Fruit fly (Drosophila melanogaster) whole organism, wandering third instar larva: ENCODE data around the gene CtsL4.

Experiments
- Dif ChIP-seq: fragments of 200-275, 200-300 bp; sonication (Bioruptor generic); optimal IDR thresholded peaks from 2 replicates; lab custom pipeline; 2018; ENCODE audit warnings: missing biosample characterization, missing genetic modification characterization; ENCODE audit not compliant: partially characterized antibody
- GATAd ChIP-seq: sonication (Bioruptor generic); optimal IDR thresholded peaks from 2 replicates; lab custom pipeline; 2016; ENCODE audit warnings: missing biosample characterization, missing genetic modification characterization
- Hnf4 ChIP-seq: fragments of 200-800 bp; sonication (Bioruptor generic); optimal IDR thresholded peaks from 2 replicates; lab custom pipeline; 2016; ENCODE audit warnings: missing biosample characterization, mild to moderate bottlenecking, missing genetic modification characterization
- Hr78 ChIP-seq: fragments of >200 bp; optimal IDR thresholded peaks from 2 replicates; lab custom pipeline; 2017; ENCODE audit warnings: missing biosample characterization, missing genetic modification characterization
- N ChIP-seq: fragments of >200 bp; optimal IDR thresholded peaks from 2 replicates; lab custom pipeline; 2018; ENCODE audit warnings: missing biosample characterization, missing external identifiers, missing genetic modification characterization
- dl ChIP-seq, 2 experiments: fragments of 175-275, 200-275 bp in 1 of 2; fragments of 200-275 bp in 1 of 2; sonication (Bioruptor generic); optimal IDR thresholded peaks; lab custom pipeline; 2018; ENCODE audit warnings: mild to moderate bottlenecking in 2 of 2, missing biosample characterization in 2 of 2, missing genetic modification characterization in 2 of 2, moderate library complexity in 2 of 2; ENCODE audit not compliant: partially characterized antibody in 2 of 2, insufficient read depth in 1 of 2
- dsf ChIP-seq: sonication (Bioruptor generic); optimal IDR thresholded peaks from 2 replicates; lab custom pipeline; 2016; ENCODE audit warnings: missing biosample characterization, missing genetic modification characterization, borderline replicate concordance
- ey ChIP-seq: fragments of 200-800 bp; sonication (Bioruptor generic); optimal IDR thresholded peaks from 2 replicates; lab custom pipeline; 2016; ENCODE audit warnings: missing biosample characterization, missing genetic modification characterization
- fru ChIP-seq: fragments of 200-800 bp; sonication (Bioruptor generic); optimal IDR thresholded peaks from 3 replicates; lab custom pipeline; 2016; ENCODE audit warnings: missing biosample characterization, mild to moderate bottlenecking, missing genetic modification characterization
- h ChIP-seq: fragments of 200-800 bp; sonication (Bioruptor generic); optimal IDR thresholded peaks from 3 replicates; lab custom pipeline; 2016; ENCODE audit warnings: missing biosample characterization, mild to moderate bottlenecking, missing genetic modification characterization
- lola ChIP-seq: fragments of >200 bp; optimal IDR thresholded peaks from 2 replicates; lab custom pipeline; 2017; ENCODE audit warnings: missing biosample characterization, missing genetic modification characterization
- psq ChIP-seq: fragments of 200-800 bp; sonication (Bioruptor generic); optimal IDR thresholded peaks from 3 replicates; lab custom pipeline; 2017; ENCODE audit warnings: missing biosample characterization, mild to moderate bottlenecking, missing genetic modification characterization, moderate library complexity
- tai ChIP-seq: sonication (Bioruptor generic); optimal IDR thresholded peaks from 2 replicates; lab custom pipeline; 2016; ENCODE audit warnings: missing biosample characterization, missing genetic modification characterization

DNA sequence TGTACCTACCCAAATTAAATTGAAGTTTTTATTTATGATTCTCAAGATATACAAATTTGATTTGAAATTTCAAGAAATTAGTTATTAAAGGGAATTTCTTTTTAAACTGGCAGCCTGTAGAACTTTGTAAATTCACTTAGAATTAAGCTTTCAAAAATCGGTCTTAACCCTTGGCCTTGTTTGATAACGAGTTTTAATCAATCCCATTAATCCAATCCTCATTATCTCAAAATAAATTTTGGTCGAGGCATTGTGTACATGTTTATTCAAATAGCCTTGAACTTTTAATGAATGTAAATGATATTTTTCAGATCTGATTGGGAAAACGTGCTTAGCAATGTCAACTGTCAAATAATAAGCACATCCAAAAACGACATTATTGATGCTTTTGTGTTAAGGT lies 16.6 kb downstream of the CtsL4 start:
- TF ChIP-seq dl (GFP tag; optimal IDR thresholded peaks at IDR 0.05; lab: Kevin White, UChicago; ENCODE audit: insufficient read depth in 1 of 2, partially characterized antibody in 2 of 2): no peak
- TF ChIP-seq tai (GFP tag; lab: Kevin White, UChicago): no peak
- no peak for TF ChIP-seq Hnf4
- TF ChIP-seq h (GFP tag; lab: Kevin White, UChicago): no peak
- no peak for TF ChIP-seq lola (GFP tag; lab: Kevin White, UChicago)
- TF ChIP-seq psq (GFP tag; lab: Kevin White, UChicago): no peak
- TF ChIP-seq dsf (GFP tag; lab: Kevin White, UChicago): no peak
- TF ChIP-seq Hr78 (GFP tag; lab: Kevin White, UChicago): no peak
- TF ChIP-seq fru: no peak
- TF ChIP-seq Dif (GFP tag; lab: Kevin White, UChicago): no peak
- TF ChIP-seq ey: no peak
- no peak for TF ChIP-seq GATAd (GFP tag; lab: Kevin White, UChicago)
- TF ChIP-seq N: no peak
